Worm (Caenorhabditis elegans) whole organism, young adult: ENCODE results near the gene spp-10.

Experiments
- B0336.3 ChIP-seq: fragments of 200-800 bp; sonication (Bioruptor generic); IDR thresholded peaks from 2 replicates; pipeline ENCODE4 v1.3.6; 2022; ENCODE audit warnings: missing genetic modification characterization, missing compliant biosample characterization
- K12H6.12 ChIP-seq: fragments of 200-800 bp; sonication (Bioruptor generic); optimal IDR thresholded peaks from 2 replicates; lab custom pipeline; 2018; ENCODE audit warnings: mild to moderate bottlenecking, missing genetic modification characterization, missing compliant biosample characterization
- dpl-1 ChIP-seq: fragments of 150-350 bp; optimal IDR thresholded peaks from 2 replicates; lab custom pipeline; 2014; ENCODE audit warnings: missing biosample characterization, missing genetic modification reagents, missing genetic modification characterization
- him-1 ChIP-seq: sonication (generic microtip); optimal IDR thresholded peaks from 2 replicates; lab custom pipeline; 2016; ENCODE audit warnings: missing genotype, missing genetic modification reagents, missing genetic modification characterization, missing compliant biosample characterization
- unc-130 ChIP-seq: sonication (generic microtip); optimal IDR thresholded peaks from 2 replicates; lab custom pipeline; 2016; ENCODE audit warnings: missing genetic modification reagents, missing genetic modification characterization, missing compliant biosample characterization

ce11 chrIV:8432709-8433108, 44.3 kb upstream of the spp-10 start, which contains the start of the genes T26A8.4 and pdtf-1:
- no peak for TF ChIP-seq him-1 (tag; lab: Kevin White, UChicago)
- TF ChIP-seq unc-130 (GFP tag; lab: Kevin White, UChicago): peak; percentile 78
- peak; percentile 90 for TF ChIP-seq K12H6.12
- peak; percentile 65; the same call in 1 of the 2 replicates for TF ChIP-seq B0336.3 (GFP tag; lab: Robert Waterston, UW)
- peak; percentile 60 for TF ChIP-seq dpl-1
